Worm (Caenorhabditis elegans) whole organism, L4 larva: ENCODE data around the gene T10B10.4.

Source experiments
- F10B5.3 ChIP-seq: sonication (generic microtip); optimal IDR thresholded peaks from 2 replicates; lab custom pipeline; 2016; ENCODE audit warnings: mild to moderate bottlenecking, missing genetic modification characterization, missing compliant biosample characterization
- F37D6.2 ChIP-seq: sonication (generic microtip); optimal IDR thresholded peaks from 2 replicates; lab custom pipeline; 2016; ENCODE audit warnings: mild to moderate bottlenecking, missing genetic modification characterization, missing compliant biosample characterization
- T26A8.4 ChIP-seq: fragments of 200-800 bp; sonication (Bioruptor generic); IDR thresholded peaks from 2 replicates; pipeline ENCODE4 v1.3.6; 2022; ENCODE audit warnings: missing genetic modification characterization, missing compliant biosample characterization
- Y48G9A.11 ChIP-seq: fragments of 200-800 bp; sonication (Bioruptor generic); IDR thresholded peaks from 2 replicates; pipeline ENCODE4 v1.3.6; 2022; ENCODE audit warnings: missing genetic modification reagents, missing genetic modification characterization, missing compliant biosample characterization
- aha-1 ChIP-seq: fragments of 150-350 bp; peaks from one replicate; lab custom pipeline; 2014; ENCODE audit warnings: missing biosample characterization, missing genetic modification characterization
- ama-1 ChIP-seq: fragments of 150-350 bp; optimal IDR thresholded peaks from 2 replicates; lab custom pipeline; 2014; ENCODE audit warnings: inconsistent platforms, mixed read lengths
- arid-1 ChIP-seq: fragments of 200-800 bp; sonication (Bioruptor generic); conservative IDR thresholded peaks from 2 replicates; pipeline ENCODE4 v1.3.6; 2022; ENCODE audit warnings: missing genetic modification reagents, missing genetic modification characterization, missing compliant biosample characterization
- ceh-20 ChIP-seq: fragments of 200-800 bp; sonication (Bioruptor generic); IDR thresholded peaks from 2 replicates; pipeline ENCODE4 v1.3.6; 2022; ENCODE audit warnings: missing genetic modification reagents, missing genetic modification characterization, missing compliant biosample characterization
- ces-1 ChIP-seq: fragments of 150-350 bp; sonication (generic microtip); optimal IDR thresholded peaks from 4 replicates; lab custom pipeline; 2014; ENCODE audit warnings: missing biosample characterization, missing genetic modification reagents, missing genetic modification characterization
- cey-2 ChIP-seq: sonication (generic microtip); optimal IDR thresholded peaks from 3 replicates; lab custom pipeline; 2017; ENCODE audit warnings: missing genetic modification characterization, mild to moderate bottlenecking, missing compliant biosample characterization, antibody characterized with exemption, borderline replicate concordance; ENCODE audit not compliant: insufficient read depth
- ctbp-1 ChIP-seq: fragments of 200-800 bp; sonication (Bioruptor generic); IDR thresholded peaks from 2 replicates; pipeline ENCODE4 v1.3.6; 2022; ENCODE audit warnings: missing genetic modification reagents, missing genetic modification characterization, missing compliant biosample characterization
- daf-16 ChIP-seq, 3 experiments: sonication (generic microtip); optimal IDR thresholded peaks; 2 replicates each; lab custom pipeline; 2016 to 2017; ENCODE audit warnings: missing genetic modification characterization in 3 of 3, missing genetic modification reagents in 3 of 3, mild to moderate bottlenecking in 2 of 3, missing compliant biosample characterization in 2 of 3, missing biosample characterization in 1 of 3, moderate library complexity in 1 of 3
- dpl-1 ChIP-seq: fragments of 150-350 bp; optimal IDR thresholded peaks from 2 replicates; lab custom pipeline; 2014; ENCODE audit warnings: missing biosample characterization, missing genetic modification reagents, missing genetic modification characterization
- duxl-1 ChIP-seq: sonication (generic microtip); optimal IDR thresholded peaks from 2 replicates; lab custom pipeline; 2016; ENCODE audit warnings: mild to moderate bottlenecking, missing genetic modification characterization, moderate library complexity, missing compliant biosample characterization; ENCODE audit not compliant: poor library complexity
- dve-1 ChIP-seq: sonication (generic microtip); optimal IDR thresholded peaks from 2 replicates; lab custom pipeline; 2017; ENCODE audit warnings: antibody characterized with exemption, mild to moderate bottlenecking, missing genetic modification characterization, missing compliant biosample characterization; ENCODE audit not compliant: insufficient read depth
- egl-43 ChIP-seq: fragments of 200-800 bp; sonication (Bioruptor generic); IDR thresholded peaks from 2 replicates; pipeline ENCODE4 v1.3.6; 2022; ENCODE audit warnings: missing genetic modification reagents, missing genetic modification characterization, missing compliant biosample characterization
- fkh-10 ChIP-seq: fragments of 150-350 bp; optimal IDR thresholded peaks from 2 replicates; lab custom pipeline; 2014; ENCODE audit warnings: missing biosample characterization, missing genetic modification reagents, missing genetic modification characterization
- hif-1 ChIP-seq, 2 experiments: sonication (generic microtip); optimal IDR thresholded peaks; 2 replicates each; lab custom pipeline; 2016 to 2017; ENCODE audit warnings: missing compliant biosample characterization in 2 of 2, missing genetic modification characterization in 2 of 2, missing genetic modification reagents in 2 of 2, missing genotype in 2 of 2, mild to moderate bottlenecking in 1 of 2
- hlh-11 ChIP-seq: fragments of 200-800 bp; sonication (Bioruptor generic); optimal IDR thresholded peaks from 2 replicates; lab custom pipeline; 2018; ENCODE audit warnings: mild to moderate bottlenecking, missing genetic modification characterization, missing compliant biosample characterization
- hlh-30 ChIP-seq: sonication (generic microtip); optimal IDR thresholded peaks from 2 replicates; lab custom pipeline; 2017; ENCODE audit warnings: antibody characterized with exemption, mild to moderate bottlenecking, missing genetic modification characterization, missing compliant biosample characterization; ENCODE audit not compliant: insufficient read depth
- hmg-1.1 ChIP-seq: fragments of 200-800 bp; sonication (Bioruptor generic); IDR thresholded peaks from 2 replicates; pipeline ENCODE4 v1.3.6; 2022; ENCODE audit warnings: missing genetic modification reagents, missing genetic modification characterization, missing compliant biosample characterization
- lin-1 ChIP-seq: fragments of 200-800 bp; sonication (Bioruptor generic); IDR thresholded peaks from 2 replicates; pipeline ENCODE4 v1.3.6; 2022; ENCODE audit warnings: missing genetic modification reagents, missing genetic modification characterization, missing compliant biosample characterization
- lin-13 ChIP-seq: fragments of 150-350 bp; optimal IDR thresholded peaks from 2 replicates; lab custom pipeline; 2014; ENCODE audit warnings: missing biosample characterization, missing genetic modification reagents, missing genetic modification characterization
- lin-38 ChIP-seq: fragments of 200-800 bp; sonication (Bioruptor generic); IDR thresholded peaks from 2 replicates; pipeline ENCODE4 v1.3.6; 2022; ENCODE audit warnings: missing genetic modification reagents, missing genetic modification characterization, missing compliant biosample characterization
- mdt-29 ChIP-seq: fragments of 200-800 bp; sonication (Bioruptor generic); IDR thresholded peaks from 2 replicates; pipeline ENCODE4 v1.3.6; 2022; ENCODE audit warnings: missing genetic modification reagents, missing genetic modification characterization, missing compliant biosample characterization
- mep-1 ChIP-seq: fragments of 150-350 bp; sonication (generic microtip); optimal IDR thresholded peaks from 3 replicates; lab custom pipeline; 2014; ENCODE audit warnings: missing biosample characterization, missing genetic modification characterization
- mes-2 ChIP-seq: sonication (generic microtip); optimal IDR thresholded peaks from 2 replicates; lab custom pipeline; 2016; ENCODE audit warnings: missing genotype, mild to moderate bottlenecking, missing genetic modification characterization, missing compliant biosample characterization; ENCODE audit not compliant: poor library complexity, severe bottlenecking
- mxl-3 ChIP-seq: fragments of 200-800 bp; sonication (Bioruptor generic); optimal IDR thresholded peaks from 2 replicates; lab custom pipeline; 2018; ENCODE audit warnings: mild to moderate bottlenecking, missing genetic modification characterization, missing compliant biosample characterization
- nhr-102 ChIP-seq: sonication (generic microtip); optimal IDR thresholded peaks from 2 replicates; lab custom pipeline; 2016; ENCODE audit warnings: mild to moderate bottlenecking, missing genetic modification characterization, moderate library complexity, missing compliant biosample characterization
- nhr-111 ChIP-seq: fragments of 200-800 bp; sonication (Bioruptor generic); optimal IDR thresholded peaks from 2 replicates; lab custom pipeline; 2018; ENCODE audit warnings: mild to moderate bottlenecking, missing genetic modification characterization, missing compliant biosample characterization
- nhr-25 ChIP-seq: sonication (generic microtip); optimal IDR thresholded peaks from 2 replicates; lab custom pipeline; 2017; ENCODE audit warnings: missing genetic modification characterization, mild to moderate bottlenecking, missing compliant biosample characterization, antibody characterized with exemption, moderate library complexity, borderline replicate concordance; ENCODE audit not compliant: insufficient read depth
- nhr-28 ChIP-seq: fragments of 150-350 bp; optimal IDR thresholded peaks from 2 replicates; lab custom pipeline; 2014; ENCODE audit warnings: missing biosample characterization, missing genetic modification characterization
- nhr-42 ChIP-seq: fragments of 200-800 bp; sonication (Bioruptor generic); IDR thresholded peaks from 2 replicates; pipeline ENCODE4 v1.3.6; 2022; ENCODE audit warnings: missing genetic modification characterization, missing compliant biosample characterization
- nhr-48 ChIP-seq: sonication (generic microtip); optimal IDR thresholded peaks from 2 replicates; lab custom pipeline; 2016; ENCODE audit warnings: mild to moderate bottlenecking, missing genetic modification characterization, missing compliant biosample characterization
- php-3 ChIP-seq: fragments of 200-800 bp; sonication (Bioruptor generic); IDR thresholded peaks from 2 replicates; pipeline ENCODE4 v1.3.6; 2022; ENCODE audit warnings: missing genetic modification reagents, missing genetic modification characterization, missing compliant biosample characterization
- pqm-1 ChIP-seq: sonication (generic microtip); optimal IDR thresholded peaks from 2 replicates; lab custom pipeline; 2017; ENCODE audit warnings: missing biosample characterization, missing genetic modification characterization
- rbr-2 ChIP-seq: sonication (generic microtip); optimal IDR thresholded peaks from 2 replicates; lab custom pipeline; 2016; ENCODE audit warnings: missing genotype, missing genetic modification characterization, missing compliant biosample characterization
- saeg-2 ChIP-seq: fragments of 200-800 bp; sonication (Bioruptor generic); IDR thresholded peaks from 2 replicates; pipeline ENCODE4 v1.3.6; 2022; ENCODE audit warnings: missing genetic modification reagents, missing genetic modification characterization, missing compliant biosample characterization
- snpc-1.2 ChIP-seq: fragments of 200-800 bp; sonication (Bioruptor generic); IDR thresholded peaks from 2 replicates; pipeline ENCODE4 v1.3.6; 2022; ENCODE audit warnings: missing genetic modification reagents, missing genetic modification characterization, missing compliant biosample characterization
- snpc-4 ChIP-seq: fragments of 150-350 bp; optimal IDR thresholded peaks from 2 replicates; lab custom pipeline; 2014; ENCODE audit warnings: missing biosample characterization, missing genetic modification characterization
- spr-3 ChIP-seq: fragments of 200-800 bp; sonication (Bioruptor generic); optimal IDR thresholded peaks from 2 replicates; lab custom pipeline; 2018; ENCODE audit warnings: mild to moderate bottlenecking, missing genetic modification characterization, missing compliant biosample characterization
- tra-1 ChIP-seq: fragments of 200-800 bp; sonication (Bioruptor generic); IDR thresholded peaks from 2 replicates; pipeline ENCODE4 v1.3.6; 2022; ENCODE audit warnings: missing genetic modification reagents, missing genetic modification characterization, missing compliant biosample characterization
- unc-62 ChIP-seq, 3 experiments: fragments of 150-350 bp in 1 of 3; sonication (generic microtip); optimal IDR thresholded peaks in 2 of 3; peaks in 1 of 3; 1 replicate in 1 of 3; 2 replicates in 2 of 3; lab custom pipeline; 2014 to 2017; ENCODE audit warnings: missing biosample characterization in 3 of 3, missing genetic modification characterization in 3 of 3, missing genetic modification reagents in 3 of 3, missing genotype in 1 of 3
- zag-1 ChIP-seq: fragments of 150-350 bp; optimal IDR thresholded peaks from 2 replicates; lab custom pipeline; 2014; ENCODE audit warnings: missing biosample characterization, missing genetic modification characterization
- zfp-2 ChIP-seq: sonication (generic microtip); optimal IDR thresholded peaks from 2 replicates; lab custom pipeline; 2016; ENCODE audit warnings: mild to moderate bottlenecking, missing genetic modification characterization, missing compliant biosample characterization
- zip-2 ChIP-seq: fragments of 150-350 bp; optimal IDR thresholded peaks from 2 replicates; lab custom pipeline; 2014; ENCODE audit warnings: missing biosample characterization, missing genetic modification characterization

T10B10.4 gene

DNA sequence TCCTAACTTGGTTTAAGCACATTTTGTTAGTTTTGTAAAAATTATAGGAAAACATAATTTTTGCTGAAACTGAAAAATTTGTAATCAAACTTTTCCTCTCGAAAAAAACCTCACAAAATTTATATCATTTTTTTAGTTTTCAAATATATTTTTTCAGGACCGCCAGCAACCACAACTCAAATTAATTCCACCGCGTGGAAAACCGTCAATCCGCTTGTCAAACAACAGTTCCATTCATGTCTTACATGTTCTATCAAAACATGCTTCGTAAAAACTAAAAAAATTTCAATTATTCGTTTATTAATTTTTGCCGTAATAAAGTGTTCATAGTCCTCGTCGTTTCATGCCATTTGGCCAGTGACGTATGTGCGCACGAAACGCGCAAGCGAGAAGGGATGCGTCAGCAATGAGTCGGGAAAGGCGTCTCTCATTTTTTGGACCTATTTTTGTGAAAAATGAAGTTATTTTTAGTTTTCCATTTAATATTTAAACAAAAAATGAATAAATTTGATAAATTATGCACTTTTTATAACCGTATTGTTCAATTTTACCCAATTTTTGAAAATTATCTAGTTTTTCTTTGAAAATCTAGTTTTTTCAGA is 16.5 kb upstream of the T10B10.4 start, which contains the start of gene ucr-2.2 (continued):
- TF ChIP-seq aha-1 (peak; percentile 34), php-3 (GFP tag; lab: Robert Waterston, UW) (no peak), ces-1 (no peak), ctbp-1 (GFP tag; lab: Robert Waterston, UW) (peak; percentile 79), unc-62 (GFP tag; optimal IDR thresholded peaks at IDR 0.05 in 1 of 2; lab: Kevin White, UChicago) (peak in 1 of 2 experiments; percentile 93), unc-62 (tag; optimal IDR thresholded peaks at IDR 0.05; lab: Kevin White, UChicago) (no peak), nhr-42 (GFP tag; lab: Robert Waterston, UW) (peak; percentile 91), egl-43 (GFP tag; lab: Robert Waterston, UW) (0 out of 2 replicates have a peak, but pooled peaks have one; percentile 39), F37D6.2 (tag; lab: Kevin White, UChicago) (peak; percentile 45), nhr-48 (peak; percentile 72), nhr-102 (tag; lab: Kevin White, UChicago) (peak; percentile 84), daf-16 (GFP tag; optimal IDR thresholded peaks at IDR 0.05; lab: Kevin White, UChicago) (no peak), daf-16 (tag; optimal IDR thresholded peaks at IDR 0.05; lab: Kevin White, UChicago) (peak; percentile 75), F10B5.3 (tag; lab: Kevin White, UChicago) (peak; percentile 49), mxl-3 (GFP tag; lab: Kevin White, UChicago) (peak; percentile 74), lin-38 (GFP tag; lab: Robert Waterston, UW) (peak; percentile 78), lin-1 (GFP tag; lab: Robert Waterston, UW) (0 out of 2 replicates have a peak, but pooled peaks have one; percentile 49), hif-1 (tag; optimal IDR thresholded peaks at IDR 0.05; lab: Kevin White, UChicago) (peak in 1 of 2 experiments; percentile 48), hlh-11 (tag; lab: Kevin White, UChicago) (peak; percentile 91), arid-1 (GFP tag; lab: Robert Waterston, UW) (peak; percentile 38; the same call in 1 of the 2 replicates), nhr-28 (tag; lab: Kevin White, UChicago) (peak; percentile 63), pqm-1 (tag; lab: Kevin White, UChicago) (peak; percentile 45), dve-1 (peak; percentile 94), zip-2 (tag; lab: Kevin White, UChicago) (peak; percentile 68), zag-1 (tag; lab: Kevin White, UChicago) (no peak), fkh-10 (GFP tag; lab: Kevin White, UChicago) (peak; percentile 35), ceh-20 (GFP tag; lab: Robert Waterston, UW) (peak; percentile 65), Y48G9A.11 (GFP tag; lab: Robert Waterston, UW) (no peak), snpc-4 (peak; percentile 54), snpc-1.2 (GFP tag; lab: Robert Waterston, UW) (no peak), saeg-2 (GFP tag; lab: Robert Waterston, UW) (peak; percentile 28; the same call in 1 of the 2 replicates), duxl-1 (tag; lab: Kevin White, UChicago) (peak; percentile 74), hlh-30 (tag; lab: Kevin White, UChicago) (peak; percentile 68), spr-3 (peak; percentile 2), lin-13 (GFP tag; lab: Kevin White, UChicago) (peak; percentile 61), ama-1 (lab: Kevin White, UChicago) (no peak), zfp-2 (tag; lab: Kevin White, UChicago) (peak; percentile 12), mes-2 (tag; lab: Kevin White, UChicago) (peak; percentile 91), cey-2 (tag; lab: Kevin White, UChicago) (no peak), T26A8.4 (GFP tag; lab: Robert Waterston, UW) (peak; percentile 43; the same call in 1 of the 2 replicates), mdt-29 (GFP tag; lab: Robert Waterston, UW) (no peak), nhr-25 (tag; lab: Kevin White, UChicago) (no peak), tra-1 (peak; percentile 62; the same call in 1 of the 2 replicates), nhr-111 (GFP tag; lab: Kevin White, UChicago) (no peak), rbr-2 (tag; lab: Kevin White, UChicago) (peak; percentile 90), mep-1 (tag; lab: Kevin White, UChicago) (peak; percentile 95), hmg-1.1 (peak; percentile 91), dpl-1 (peak; percentile 83)
